Fruit fly (Drosophila melanogaster) whole organism, embryonic: ENCODE data around the gene dbf.

Experiments
- Atf-2 ChIP-seq: fragments of 200-800 bp; sonication (Bioruptor generic); optimal IDR thresholded peaks from 2 replicates; lab custom pipeline; 2016; ENCODE audit warnings: missing biosample characterization, missing genetic modification characterization
- CG10147 ChIP-seq: fragments of 200-800 bp; sonication (Bioruptor generic); optimal IDR thresholded peaks from 2 replicates; lab custom pipeline; 2019; ENCODE audit warnings: missing biosample characterization, mild to moderate bottlenecking, missing genetic modification characterization, moderate library complexity
- CG10267 ChIP-seq: fragments of 200-800 bp; sonication (Bioruptor generic); optimal IDR thresholded peaks from 2 replicates; lab custom pipeline; 2018; ENCODE audit warnings: missing biosample characterization, mild to moderate bottlenecking, missing genetic modification characterization, moderate library complexity
- CG10979 ChIP-seq: fragments of 200-800 bp; sonication (Bioruptor generic); optimal IDR thresholded peaks from 2 replicates; lab custom pipeline; 2018; ENCODE audit warnings: missing biosample characterization, mild to moderate bottlenecking, missing genetic modification characterization, moderate library complexity
- CG11695 ChIP-seq: fragments of 200-800 bp; sonication (Bioruptor generic); IDR thresholded peaks from 3 replicates; pipeline ENCODE4 v1.3.6; 2022; ENCODE audit warnings: missing biosample characterization, missing genetic modification characterization
- CG11696 ChIP-seq: fragments of 200-800 bp; sonication (Bioruptor generic); IDR thresholded peaks from 2 replicates; pipeline ENCODE4 v1.3.6; 2022; ENCODE audit warnings: missing biosample characterization, missing genetic modification characterization
- CG14710 ChIP-seq: fragments of 200-800 bp; sonication (Bioruptor generic); optimal IDR thresholded peaks from 3 replicates; lab custom pipeline; 2019; ENCODE audit warnings: missing biosample characterization, mild to moderate bottlenecking, missing genetic modification characterization, moderate library complexity
- CG15514 ChIP-seq: fragments of 200-800 bp; sonication (Bioruptor generic); optimal IDR thresholded peaks from 3 replicates; lab custom pipeline; 2017; ENCODE audit warnings: missing biosample characterization, missing genetic modification characterization, mild to moderate bottlenecking, moderate library complexity, missing genetic modification reagents
- CG17802 ChIP-seq: fragments of 200-800 bp; sonication (Bioruptor generic); optimal IDR thresholded peaks from 2 replicates; lab custom pipeline; 2018; ENCODE audit warnings: missing biosample characterization, mild to moderate bottlenecking, missing genetic modification characterization, moderate library complexity
- CG2129 ChIP-seq: fragments of 200-800 bp; sonication (Bioruptor generic); IDR thresholded peaks from 2 replicates; pipeline ENCODE4 v1.3.6; 2022; ENCODE audit warnings: missing biosample characterization, missing genetic modification characterization; ENCODE audit not compliant: partially characterized antibody
- CG2199 ChIP-seq: fragments of 200-800 bp; sonication (Bioruptor generic); IDR thresholded peaks from 3 replicates; pipeline ENCODE4 v1.3.6; 2022; ENCODE audit warnings: missing biosample characterization, missing genetic modification characterization
- CG2678 ChIP-seq: fragments of 200-800 bp; sonication (Bioruptor generic); optimal IDR thresholded peaks from 3 replicates; lab custom pipeline; 2019; ENCODE audit warnings: missing biosample characterization, mild to moderate bottlenecking, missing genetic modification characterization, moderate library complexity
- CG34376 ChIP-seq: fragments of 200-800 bp; sonication (Bioruptor generic); optimal IDR thresholded peaks from 2 replicates; lab custom pipeline; 2018; ENCODE audit warnings: missing biosample characterization, mild to moderate bottlenecking, missing genetic modification characterization
- CG3847 ChIP-seq: fragments of 200-800 bp; sonication (Bioruptor generic); IDR thresholded peaks from 2 replicates; pipeline ENCODE4 v1.3.6; 2022; ENCODE audit warnings: missing biosample characterization, missing genetic modification characterization
- CG43689 ChIP-seq: fragments of 200-800 bp; sonication (Bioruptor generic); IDR thresholded peaks from 2 replicates; pipeline ENCODE4 v1.3.6; 2022; ENCODE audit warnings: missing biosample characterization, missing genetic modification characterization
- CG4730 ChIP-seq: fragments of 200-800 bp; sonication (Bioruptor generic); IDR thresholded peaks from 2 replicates; pipeline ENCODE4 v1.3.6; 2022; ENCODE audit warnings: missing biosample characterization, missing genetic modification characterization
- CG4820 ChIP-seq: fragments of 200-800 bp; sonication (Bioruptor generic); optimal IDR thresholded peaks from 3 replicates; lab custom pipeline; 2016; ENCODE audit warnings: missing biosample characterization, missing genetic modification characterization
- CG6683 ChIP-seq: fragments of 200-800 bp; sonication (Bioruptor generic); optimal IDR thresholded peaks from 2 replicates; lab custom pipeline; 2017; ENCODE audit warnings: missing biosample characterization, mild to moderate bottlenecking, missing genetic modification characterization, missing genetic modification reagents
- CG6854 ChIP-seq: fragments of 200-800 bp; sonication (Bioruptor generic); optimal IDR thresholded peaks from 3 replicates; lab custom pipeline; 2017; ENCODE audit warnings: missing biosample characterization, mild to moderate bottlenecking, missing genetic modification characterization
- CG7786 ChIP-seq: fragments of 200-800 bp; sonication (Bioruptor generic); optimal IDR thresholded peaks from 2 replicates; lab custom pipeline; 2016; ENCODE audit warnings: missing biosample characterization, missing genetic modification characterization
- CG8478 ChIP-seq: fragments of >200 bp; optimal IDR thresholded peaks from 2 replicates; lab custom pipeline; 2018
- CG8924 ChIP-seq: fragments of 200-800 bp; optimal IDR thresholded peaks from 3 replicates; lab custom pipeline; 2019; ENCODE audit warnings: missing biosample characterization, mild to moderate bottlenecking, missing genetic modification characterization, moderate library complexity
- CG9437 ChIP-seq: fragments of 200-800 bp; sonication (Bioruptor generic); optimal IDR thresholded peaks from 2 replicates; lab custom pipeline; 2018; ENCODE audit warnings: missing biosample characterization, mild to moderate bottlenecking, missing genetic modification characterization
- CHES-1-like ChIP-seq: fragments of 200-800 bp; sonication (Bioruptor generic); optimal IDR thresholded peaks from 2 replicates; lab custom pipeline; 2016; ENCODE audit warnings: missing biosample characterization, missing genetic modification characterization
- Camta ChIP-seq: fragments of 200-800 bp; sonication (Bioruptor generic); optimal IDR thresholded peaks from 2 replicates; lab custom pipeline; 2016; ENCODE audit warnings: missing biosample characterization, missing genetic modification characterization
- Chrac-16 ChIP-seq: fragments of 200-800 bp; sonication (Bioruptor generic); optimal IDR thresholded peaks from 3 replicates; lab custom pipeline; 2016; ENCODE audit warnings: missing biosample characterization, missing genetic modification characterization
- Fer2 ChIP-seq: fragments of 200-800 bp; sonication (Bioruptor generic); optimal IDR thresholded peaks from 2 replicates; lab custom pipeline; 2018; ENCODE audit warnings: missing biosample characterization, mild to moderate bottlenecking, missing genetic modification characterization, moderate library complexity
- NC2α ChIP-seq: fragments of 200-800 bp; sonication (Bioruptor generic); optimal IDR thresholded peaks from 2 replicates; lab custom pipeline; 2016; ENCODE audit warnings: missing biosample characterization, missing genetic modification characterization
- Nf-YC ChIP-seq: fragments of 200-800 bp; optimal IDR thresholded peaks from 3 replicates; lab custom pipeline; 2019; ENCODE audit warnings: missing biosample characterization, mild to moderate bottlenecking, missing genetic modification characterization, moderate library complexity
- Oaz ChIP-seq: fragments of 200-800 bp; sonication (Bioruptor generic); IDR thresholded peaks from 2 replicates; pipeline ENCODE4 v1.3.6; 2022; ENCODE audit warnings: missing biosample characterization, missing genetic modification characterization
- Pdp1 ChIP-seq, 2 experiments: fragments of 200-800 bp; sonication (Bioruptor generic); optimal IDR thresholded peaks; 3 replicates each; lab custom pipeline; 2016; ENCODE audit warnings: missing biosample characterization in 2 of 2, missing genetic modification characterization in 2 of 2, mild to moderate bottlenecking in 1 of 2, moderate library complexity in 1 of 2
- Sin3A ChIP-seq: fragments of >200 bp; optimal IDR thresholded peaks from 2 replicates; lab custom pipeline; 2018
- TFAM ChIP-seq: fragments of 200-800 bp; sonication (Bioruptor generic); optimal IDR thresholded peaks from 2 replicates; lab custom pipeline; 2017; ENCODE audit warnings: missing biosample characterization, missing genetic modification characterization, inconsistent platforms
- Vsx1 ChIP-seq: fragments of 200-800 bp; sonication (Bioruptor generic); optimal IDR thresholded peaks from 2 replicates; lab custom pipeline; 2017; ENCODE audit warnings: missing biosample characterization, mild to moderate bottlenecking, missing genetic modification characterization, missing genetic modification reagents
- cas ChIP-seq: fragments of 200-800 bp; sonication (Bioruptor generic); IDR thresholded peaks from 2 replicates; pipeline ENCODE4 v1.3.6; 2022; ENCODE audit warnings: missing biosample characterization, missing genetic modification characterization
- chinmo ChIP-seq: fragments of 200-800 bp; sonication (Bioruptor generic); IDR thresholded peaks from 4 replicates; pipeline ENCODE4 v1.3.6; 2022; ENCODE audit warnings: missing biosample characterization, missing genetic modification characterization; ENCODE audit not compliant: partially characterized antibody
- disco-r ChIP-seq: fragments of 200-800 bp; sonication (Bioruptor generic); optimal IDR thresholded peaks from 2 replicates; lab custom pipeline; 2016; ENCODE audit warnings: missing biosample characterization, missing genetic modification characterization
- dpn ChIP-seq, 2 experiments: fragments of 200-800 bp; sonication (Bioruptor generic); optimal IDR thresholded peaks; 3 replicates each; lab custom pipeline; 2016; ENCODE audit warnings: missing biosample characterization in 2 of 2, missing genetic modification characterization in 2 of 2
- h ChIP-seq: fragments of >200 bp; optimal IDR thresholded peaks from 2 replicates; lab custom pipeline; 2017
- ham ChIP-seq: fragments of 200-800 bp; sonication (Bioruptor generic); IDR thresholded peaks from 2 replicates; pipeline ENCODE4 v1.3.6; 2022; ENCODE audit warnings: missing biosample characterization, missing genetic modification characterization
- insv ChIP-seq, 2 experiments: fragments of 200-800 bp; sonication (Bioruptor generic); optimal IDR thresholded peaks; 3 replicates each; lab custom pipeline; 2016 to 2018; ENCODE audit warnings: missing biosample characterization in 2 of 2, missing genetic modification characterization in 2 of 2
- inv ChIP-seq: fragments of 200-800 bp; sonication (Bioruptor generic); IDR thresholded peaks from 2 replicates; pipeline ENCODE4 v1.3.6; 2022; ENCODE audit warnings: missing biosample characterization, missing genetic modification characterization; ENCODE audit not compliant: partially characterized antibody
- jigr1 ChIP-seq: fragments of 200-800 bp; sonication (Bioruptor generic); IDR thresholded peaks from 3 replicates; pipeline ENCODE4 v1.3.6; 2022; ENCODE audit warnings: missing biosample characterization, missing genetic modification characterization
- lola ChIP-seq, 3 experiments: fragments of >200 bp in 2 of 3; fragments of 200-800 bp in 1 of 3; sonication (Bioruptor generic) in 1 of 3; optimal IDR thresholded peaks; 2 replicates each; lab custom pipeline; 2017 to 2019; ENCODE audit warnings: missing biosample characterization in 3 of 3, missing genetic modification characterization in 3 of 3, mild to moderate bottlenecking in 1 of 3, moderate library complexity in 1 of 3
- otp ChIP-seq: fragments of 200-800 bp; sonication (Bioruptor generic); IDR thresholded peaks from 3 replicates; pipeline ENCODE4, ENCODE4 v1.3.6; 2022; ENCODE audit warnings: missing biosample characterization, missing genetic modification characterization
- pzg ChIP-seq: fragments of 200-800 bp; sonication (Bioruptor generic); optimal IDR thresholded peaks from 3 replicates; lab custom pipeline; 2018; ENCODE audit warnings: missing biosample characterization, mild to moderate bottlenecking, missing genetic modification characterization, moderate library complexity
- sqz ChIP-seq: fragments of 200-800 bp; sonication (Bioruptor generic); optimal IDR thresholded peaks from 3 replicates; lab custom pipeline; 2018; ENCODE audit warnings: missing biosample characterization, mild to moderate bottlenecking, missing genetic modification characterization
- tup ChIP-seq: fragments of 200-800 bp; sonication (Bioruptor generic); optimal IDR thresholded peaks from 2 replicates; lab custom pipeline; 2016; ENCODE audit warnings: missing biosample characterization, mild to moderate bottlenecking, missing genetic modification characterization, moderate library complexity
- twi ChIP-seq: fragments of 200-800 bp; optimal IDR thresholded peaks from 2 replicates; lab custom pipeline; 2019; ENCODE audit warnings: missing biosample characterization, mild to moderate bottlenecking, missing genetic modification characterization, moderate library complexity
- yki ChIP-seq: fragments of >200 bp; optimal IDR thresholded peaks from 3 replicates; lab custom pipeline; 2018
- zfh2 ChIP-seq: fragments of 200-800 bp; sonication (Bioruptor generic); optimal IDR thresholded peaks from 2 replicates; lab custom pipeline; 2016; ENCODE audit warnings: missing biosample characterization, missing genetic modification characterization

Gene dbf

DNA sequence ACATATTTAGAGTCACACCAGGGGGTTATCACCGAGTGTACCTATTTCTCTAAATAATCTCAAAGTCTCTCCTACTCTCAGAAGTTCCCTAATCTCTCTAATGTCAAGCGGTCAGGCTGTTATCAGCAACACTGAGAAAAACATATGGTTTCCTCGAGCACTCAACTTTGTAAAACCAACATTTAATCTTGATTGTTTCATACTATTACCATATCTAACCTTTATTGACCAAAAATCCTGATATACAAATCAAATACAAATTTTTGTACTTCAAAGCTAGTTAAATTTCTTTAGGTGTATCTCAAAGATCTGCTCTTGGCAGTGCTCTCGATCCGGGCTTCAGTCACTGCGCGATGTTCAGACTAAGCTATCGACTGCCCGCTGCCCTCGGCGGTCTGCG is 51.9 kb downstream of the dbf start, which contains the start of gene CG6415 (continued):
- TF ChIP-seq Fer2 (tag; lab: Kevin White, UChicago) (peak; percentile 57), CG8478 (lab: Kevin White, UChicago) (no peak), CG8924 (peak; percentile 76), yki (no peak), otp (GFP tag; lab: Robert Waterston, UW) (peak; percentile 76; the same call in 2 of the 3 replicates), NC2α (GFP tag; lab: Kevin White, UChicago) (peak; percentile 47), CG2129 (GFP tag; lab: Robert Waterston, UW) (no peak), CG11695 (GFP tag; lab: Robert Waterston, UW) (peak; percentile 81; the same call in 2 of the 3 replicates), CG2678 (tag; lab: Kevin White, UChicago) (peak; percentile 87), lola (GFP tag; optimal IDR thresholded peaks at IDR 0.05; lab: Kevin White, UChicago) (peak in 1 of 3 experiments; percentile 70), CG7786 (GFP tag; lab: Kevin White, UChicago) (peak; percentile 71), ham (GFP tag; lab: Robert Waterston, UW) (no peak), Vsx1 (GFP tag; lab: Kevin White, UChicago) (peak; percentile 10), CG2199 (GFP tag; lab: Robert Waterston, UW) (no peak), jigr1 (no peak), disco-r (GFP tag; lab: Kevin White, UChicago) (no peak), CHES-1-like (GFP tag; lab: Kevin White, UChicago) (peak; percentile 14), cas (GFP tag; lab: Robert Waterston, UW) (0 out of 2 replicates have a peak, but pooled peaks have one; percentile 19), Nf-YC (tag; lab: Kevin White, UChicago) (peak; percentile 62), CG34376 (GFP tag; lab: Kevin White, UChicago) (peak; percentile 87), chinmo (GFP tag; lab: Robert Waterston, UW) (no peak), CG10979 (peak; percentile 83), Pdp1 (GFP tag; optimal IDR thresholded peaks at IDR 0.05; lab: Kevin White, UChicago) (peak; percentile 38 to 77), CG3847 (GFP tag; lab: Robert Waterston, UW) (peak; percentile 54), TFAM (GFP tag; lab: Kevin White, UChicago) (peak; percentile 36), sqz (GFP tag; lab: Kevin White, UChicago) (peak; percentile 33), twi (no peak), CG43689 (no peak), Atf-2 (GFP tag; lab: Kevin White, UChicago) (peak; percentile 61), CG17802 (peak; percentile 24), CG6854 (GFP tag; lab: Kevin White, UChicago) (peak; percentile 47), insv (GFP tag; optimal IDR thresholded peaks at IDR 0.05; lab: Kevin White, UChicago) (no peak), CG14710 (peak; percentile 70), Chrac-16 (GFP tag; lab: Kevin White, UChicago) (peak; percentile 73), dpn (GFP tag; optimal IDR thresholded peaks at IDR 0.05; lab: Kevin White, UChicago) (peak; percentile 75 to 77), pzg (GFP tag; lab: Kevin White, UChicago) (no peak), Camta (GFP tag; lab: Kevin White, UChicago) (peak; percentile 64), CG9437 (GFP tag; lab: Kevin White, UChicago) (peak; percentile 29), CG15514 (GFP tag; lab: Kevin White, UChicago) (peak; percentile 44), Sin3A (no peak), Oaz (0 out of 2 replicates have a peak, but pooled peaks have one; percentile 37), h (no peak), CG4820 (GFP tag; lab: Kevin White, UChicago) (peak; percentile 75), inv (GFP tag; lab: Robert Waterston, UW) (no peak), CG11696 (GFP tag; lab: Robert Waterston, UW) (peak; percentile 58; the same call in 1 of the 2 replicates), CG10267 (peak; percentile 65), CG6683 (GFP tag; lab: Kevin White, UChicago) (no peak), CG4730 (peak; percentile 54), tup (GFP tag; lab: Kevin White, UChicago) (peak; percentile 36), CG10147 (peak; percentile 53), zfh2 (peak; percentile 56)
